Worm (Caenorhabditis elegans): ENCODE measurements around the gene F44G3.7.

DNA sequence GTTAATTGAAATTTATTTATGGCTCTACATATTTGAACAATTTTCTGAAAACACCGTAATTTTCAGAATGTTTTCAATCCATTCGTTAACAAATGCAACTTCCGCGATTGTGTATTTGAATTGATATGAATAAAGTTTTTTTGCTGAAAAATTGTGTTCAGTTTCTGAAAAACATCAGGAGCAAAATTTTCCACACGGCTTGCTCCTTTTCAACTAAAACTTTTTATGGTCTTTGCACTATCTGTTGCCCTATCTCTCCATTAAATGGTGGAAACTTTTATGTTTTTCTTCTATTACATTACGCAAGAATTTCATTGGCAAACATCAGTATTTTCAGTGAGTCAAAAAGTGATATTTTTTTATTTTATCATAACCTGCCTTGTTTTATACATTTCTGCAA lies 11.9 kb upstream of the F44G3.7 start, which contains the start of gene F10A3.4:
- no peak for TF ChIP-seq ztf-28 (GFP tag; IDR thresholded peaks at IDR 0.05)
- no peak for TF ChIP-seq aptf-3 (GFP tag; IDR thresholded peaks at IDR 0.05)
- no peak for TF ChIP-seq pha-4 (tag; optimal IDR thresholded peaks at IDR 0.05)
- no peak for TF ChIP-seq mxl-1 (tag; optimal IDR thresholded peaks at IDR 0.05)
- TF ChIP-seq him-1 (tag; optimal IDR thresholded peaks at IDR 0.05) = no peak
- TF ChIP-seq unc-62 (GFP tag; optimal IDR thresholded peaks at IDR 0.05) = no peak
- TF ChIP-seq nfyb-1 (GFP tag; IDR thresholded peaks at IDR 0.05) = no peak
- TF ChIP-seq snpc-4 (GFP tag; optimal IDR thresholded peaks at IDR 0.05) = no peak
- no peak for TF ChIP-seq snpc-4 (tag; optimal IDR thresholded peaks at IDR 0.05)
- no peak for TF ChIP-seq let-526 (GFP tag; IDR thresholded peaks at IDR 0.05)
- no peak for TF ChIP-seq athp-1 (tag; optimal IDR thresholded peaks at IDR 0.05)
